Worm (Caenorhabditis elegans) whole organism, L2 larva: ENCODE data around the gene his-8.

ENCODE experiments used
- R02D3.7 ChIP-seq: fragments of 150-350 bp; optimal IDR thresholded peaks from 2 replicates; lab custom pipeline; 2014; ENCODE audit warnings: missing biosample characterization, missing genetic modification characterization
- ZK546.5 ChIP-seq: sonication (generic microtip); optimal IDR thresholded peaks from 2 replicates; lab custom pipeline; 2017; ENCODE audit warnings: missing biosample characterization, missing genetic modification characterization
- alr-1 ChIP-seq: fragments of 150-350 bp; optimal IDR thresholded peaks from 2 replicates; lab custom pipeline; 2014; ENCODE audit warnings: missing biosample characterization, missing genetic modification characterization
- aly-2 ChIP-seq: fragments of 150-350 bp; optimal IDR thresholded peaks from 2 replicates; lab custom pipeline; 2014; ENCODE audit warnings: missing biosample characterization, missing genetic modification characterization
- ama-1 ChIP-seq: fragments of 150-350 bp; optimal IDR thresholded peaks from 2 replicates; lab custom pipeline; 2018; ENCODE audit warnings: inconsistent platforms
- blmp-1 ChIP-seq: sonication (generic microtip); optimal IDR thresholded peaks from 2 replicates; lab custom pipeline; 2017; ENCODE audit warnings: missing genetic modification characterization, mild to moderate bottlenecking, missing compliant biosample characterization, antibody characterized with exemption, moderate library complexity; ENCODE audit not compliant: insufficient read depth
- ceh-16 ChIP-seq: fragments of 150-350 bp; optimal IDR thresholded peaks from 2 replicates; lab custom pipeline; 2014; ENCODE audit warnings: missing biosample characterization, missing genetic modification characterization
- crh-2 ChIP-seq: sonication (generic microtip); optimal IDR thresholded peaks from 2 replicates; lab custom pipeline; 2017; ENCODE audit warnings: missing biosample characterization, missing genetic modification characterization
- dmd-4 ChIP-seq: sonication (generic microtip); optimal IDR thresholded peaks from 2 replicates; lab custom pipeline; 2017; ENCODE audit warnings: missing biosample characterization, missing genetic modification characterization
- egl-27 ChIP-seq: sonication (generic microtip); optimal IDR thresholded peaks from 3 replicates; lab custom pipeline; 2017; ENCODE audit warnings: missing biosample characterization, missing genetic modification reagents, missing genetic modification characterization
- elt-1 ChIP-seq: fragments of 150-350 bp; optimal IDR thresholded peaks from 2 replicates; lab custom pipeline; 2014; ENCODE audit warnings: missing biosample characterization, missing genetic modification characterization
- elt-3 ChIP-seq: sonication (generic microtip); optimal IDR thresholded peaks from 2 replicates; lab custom pipeline; 2017; ENCODE audit warnings: missing biosample characterization, missing genetic modification characterization
- fos-1 ChIP-seq: fragments of 150-350 bp; optimal IDR thresholded peaks from 2 replicates; lab custom pipeline; 2014; ENCODE audit warnings: missing biosample characterization, missing genetic modification characterization
- gmeb-1 ChIP-seq: fragments of 150-350 bp; optimal IDR thresholded peaks from 2 replicates; lab custom pipeline; 2014; ENCODE audit warnings: missing biosample characterization, missing genetic modification characterization
- lin-11 ChIP-seq: fragments of 150-350 bp; sonication (generic microtip); optimal IDR thresholded peaks from 2 replicates; lab custom pipeline; 2014; ENCODE audit warnings: missing biosample characterization, missing genetic modification characterization, inconsistent platforms, mixed read lengths
- lin-13 ChIP-seq: fragments of 150-350 bp; optimal IDR thresholded peaks from 2 replicates; lab custom pipeline; 2014; ENCODE audit warnings: missing biosample characterization, missing genetic modification reagents, missing genetic modification characterization
- lin-39 ChIP-seq: fragments of 150-350 bp; optimal IDR thresholded peaks from 2 replicates; lab custom pipeline; 2014; ENCODE audit warnings: missing biosample characterization, missing genetic modification reagents, missing genetic modification characterization
- lsy-2 ChIP-seq, 2 experiments: fragments of 150-350 bp in 1 of 2; sonication (generic microtip) in 1 of 2; optimal IDR thresholded peaks; 2 replicates each; lab custom pipeline; 2014 to 2017; ENCODE audit warnings: missing biosample characterization in 2 of 2, missing genetic modification characterization in 2 of 2
- mab-5 ChIP-seq: fragments of 150-350 bp; optimal IDR thresholded peaks from 2 replicates; lab custom pipeline; 2014; ENCODE audit warnings: missing biosample characterization, missing genetic modification characterization
- nhr-10 ChIP-seq: sonication (generic microtip); optimal IDR thresholded peaks from 2 replicates; lab custom pipeline; 2017; ENCODE audit warnings: missing biosample characterization, missing genetic modification characterization
- nhr-11 ChIP-seq: fragments of 150-350 bp; optimal IDR thresholded peaks from 2 replicates; lab custom pipeline; 2014; ENCODE audit warnings: missing biosample characterization, missing genetic modification characterization
- nhr-12 ChIP-seq: fragments of 150-350 bp; optimal IDR thresholded peaks from 2 replicates; lab custom pipeline; 2014; ENCODE audit warnings: missing biosample characterization, missing genetic modification characterization
- nhr-129 ChIP-seq: fragments of 150-350 bp; optimal IDR thresholded peaks from 2 replicates; lab custom pipeline; 2014; ENCODE audit warnings: missing biosample characterization, missing genetic modification characterization
- nhr-21 ChIP-seq: fragments of 150-350 bp; optimal IDR thresholded peaks from 2 replicates; lab custom pipeline; 2014; ENCODE audit warnings: missing biosample characterization, missing genetic modification characterization
- nhr-6 ChIP-seq: fragments of 150-350 bp; optimal IDR thresholded peaks from 2 replicates; lab custom pipeline; 2014; ENCODE audit warnings: missing biosample characterization, missing genetic modification characterization
- nhr-77 ChIP-seq: fragments of 150-350 bp; optimal IDR thresholded peaks from 2 replicates; lab custom pipeline; 2014; ENCODE audit warnings: missing biosample characterization, missing genetic modification characterization
- sem-4 ChIP-seq: fragments of 150-350 bp; optimal IDR thresholded peaks from 2 replicates; lab custom pipeline; 2014; ENCODE audit warnings: missing biosample characterization, missing genetic modification reagents, missing genetic modification characterization
- skn-1 ChIP-seq: sonication (generic microtip); optimal IDR thresholded peaks from 2 replicates; lab custom pipeline; 2017; ENCODE audit warnings: missing biosample characterization, missing genetic modification characterization
- sma-3 ChIP-seq: sonication (generic microtip); optimal IDR thresholded peaks from 2 replicates; lab custom pipeline; 2016; ENCODE audit warnings: missing genetic modification reagents, missing genetic modification characterization, missing compliant biosample characterization
- sma-9 ChIP-seq, 2 experiments: fragments of 150-350 bp in 1 of 2; sonication (generic microtip) in 1 of 2; optimal IDR thresholded peaks; 2 replicates each; lab custom pipeline; 2014 to 2016; ENCODE audit warnings: missing genetic modification characterization in 2 of 2, mild to moderate bottlenecking in 1 of 2, missing biosample characterization in 1 of 2, missing compliant biosample characterization in 1 of 2, missing genetic modification reagents in 1 of 2, moderate library complexity in 1 of 2
- unc-39 ChIP-seq: fragments of 150-350 bp; optimal IDR thresholded peaks from 2 replicates; lab custom pipeline; 2014; ENCODE audit warnings: missing biosample characterization, missing genetic modification characterization
- unc-55 ChIP-seq: fragments of 150-350 bp; sonication (generic microtip); optimal IDR thresholded peaks from 3 replicates; lab custom pipeline; 2014; ENCODE audit warnings: missing biosample characterization, missing genetic modification reagents, missing genetic modification characterization
- unc-62 ChIP-seq: fragments of 150-350 bp; optimal IDR thresholded peaks from 2 replicates; lab custom pipeline; 2014; ENCODE audit warnings: missing biosample characterization, missing genetic modification reagents, missing genetic modification characterization
- zag-1 ChIP-seq: fragments of 150-350 bp; optimal IDR thresholded peaks from 2 replicates; lab custom pipeline; 2014; ENCODE audit warnings: missing biosample characterization, missing genetic modification characterization
- ztf-1 ChIP-seq: fragments of 200-800 bp; sonication (Bioruptor generic); conservative IDR thresholded peaks from 2 replicates; pipeline ENCODE4 v1.3.6; 2022; ENCODE audit warnings: missing genetic modification characterization, missing compliant biosample characterization
- ztf-11 ChIP-seq: sonication (generic microtip); optimal IDR thresholded peaks from 2 replicates; lab custom pipeline; 2017; ENCODE audit warnings: missing biosample characterization, missing genetic modification characterization

his-8 gene

DNA sequence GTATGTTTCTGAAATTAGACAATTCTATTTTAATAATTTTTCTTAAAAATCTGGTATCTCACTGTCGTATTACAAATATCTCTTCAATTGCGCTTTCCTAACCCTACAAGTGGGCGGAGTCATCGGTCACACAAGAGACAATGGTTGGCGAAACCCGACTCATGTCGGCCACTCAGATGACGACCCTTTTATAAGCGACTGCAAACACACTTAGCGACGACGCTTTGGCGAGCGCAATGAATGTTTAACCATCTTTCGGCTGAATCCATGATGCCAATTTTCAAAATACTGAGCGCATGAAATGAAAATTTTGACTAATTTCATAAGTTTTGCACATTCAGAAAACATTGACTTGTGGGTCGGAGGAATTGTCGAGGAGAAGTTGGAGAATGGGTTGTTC lies 32.5 kb downstream of the his-8 start (continued):
- TF ChIP-seq crh-2 (tag; lab: Kevin White, UChicago): peak; percentile 89
- peak; percentile 45 for TF ChIP-seq ztf-11 (tag; lab: Kevin White, UChicago)
- no peak for TF ChIP-seq alr-1 (tag; lab: Kevin White, UChicago)
- TF ChIP-seq nhr-10 (tag; lab: Kevin White, UChicago): peak; percentile 51
- TF ChIP-seq lin-11 (tag; lab: Kevin White, UChicago): peak; percentile 84
- TF ChIP-seq blmp-1: peak; percentile 39
- peak; percentile 14 for TF ChIP-seq ama-1 (lab: Kevin White, UChicago)
- peak; percentile 73 for TF ChIP-seq fos-1 (tag; lab: Kevin White, UChicago)
- peak; percentile 73 for TF ChIP-seq unc-62 (GFP tag; lab: Kevin White, UChicago)
- peak; percentile 31 for TF ChIP-seq nhr-77 (tag; lab: Kevin White, UChicago)
- TF ChIP-seq egl-27 (tag; lab: Kevin White, UChicago): peak; percentile 90
- TF ChIP-seq sma-3: peak; percentile 92
- peak; percentile 76 for TF ChIP-seq nhr-6 (tag; lab: Kevin White, UChicago)
- peak; percentile 33 for TF ChIP-seq skn-1
- peak; percentile 87 for TF ChIP-seq sem-4
- peak; percentile 80 for TF ChIP-seq nhr-11 (tag; lab: Kevin White, UChicago)
- peak; percentile 87 for TF ChIP-seq lin-13
- TF ChIP-seq, all 48 proteins: peak for 42

DNA sequence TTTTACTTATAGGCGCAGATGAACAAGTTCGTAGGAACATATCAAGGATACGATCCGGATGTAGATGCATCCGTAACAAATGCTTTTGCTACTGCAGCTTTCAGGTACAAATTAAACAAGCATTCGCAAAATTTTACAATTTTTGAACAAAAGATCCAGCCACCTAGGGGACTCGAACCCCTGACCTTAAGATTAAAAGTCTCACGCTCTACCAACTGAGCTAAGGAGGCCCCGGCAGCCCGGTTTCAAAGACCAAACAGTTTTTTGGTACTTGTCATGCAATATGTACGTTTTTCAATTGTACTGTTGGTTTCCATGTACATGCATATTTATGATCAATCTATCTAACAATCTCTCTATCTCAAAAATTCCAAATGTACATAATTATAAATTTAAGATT lies 33.5 kb downstream of the his-8 start:
- no peak for TF ChIP-seq sem-4
- no peak for TF ChIP-seq ceh-16 (tag; lab: Kevin White, UChicago)
- no peak for TF ChIP-seq R02D3.7
- no peak for TF ChIP-seq sma-3
- no peak for TF ChIP-seq nhr-12 (tag; lab: Kevin White, UChicago)
- no peak for TF ChIP-seq nhr-129 (tag; lab: Kevin White, UChicago)
- TF ChIP-seq zag-1 (tag; lab: Kevin White, UChicago): no peak
- no peak for TF ChIP-seq unc-55 (GFP tag; lab: Kevin White, UChicago)
- no peak for TF ChIP-seq fos-1 (tag; lab: Kevin White, UChicago)
- no peak for TF ChIP-seq elt-3 (tag; lab: Kevin White, UChicago)
- no peak for TF ChIP-seq nhr-77 (tag; lab: Kevin White, UChicago)

DNA sequence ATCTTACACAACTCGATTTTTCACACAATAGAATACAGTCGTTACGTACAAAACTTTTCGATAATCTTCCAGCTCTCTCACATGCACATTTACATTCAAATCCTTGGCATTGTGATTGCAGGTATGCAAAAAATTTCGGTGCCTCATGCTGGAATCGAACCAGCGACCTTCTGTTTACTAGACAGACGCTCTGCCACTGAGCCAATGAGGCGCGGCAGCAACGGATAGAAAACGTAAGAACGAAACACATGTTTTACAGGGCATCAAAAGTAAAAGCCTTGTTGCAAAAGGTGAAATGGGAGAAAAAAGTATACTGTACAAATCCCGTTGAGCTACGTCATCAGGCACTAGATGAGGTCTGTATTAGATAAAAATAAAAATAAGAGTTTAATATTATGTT lies 36.9 kb downstream of the his-8 start:
- TF ChIP-seq nhr-129 (tag; lab: Kevin White, UChicago): peak; percentile 48
- TF ChIP-seq gmeb-1: peak; percentile 0
- no peak for TF ChIP-seq elt-1 (tag; lab: Kevin White, UChicago)
- TF ChIP-seq ZK546.5 (tag; lab: Kevin White, UChicago): no peak

DNA sequence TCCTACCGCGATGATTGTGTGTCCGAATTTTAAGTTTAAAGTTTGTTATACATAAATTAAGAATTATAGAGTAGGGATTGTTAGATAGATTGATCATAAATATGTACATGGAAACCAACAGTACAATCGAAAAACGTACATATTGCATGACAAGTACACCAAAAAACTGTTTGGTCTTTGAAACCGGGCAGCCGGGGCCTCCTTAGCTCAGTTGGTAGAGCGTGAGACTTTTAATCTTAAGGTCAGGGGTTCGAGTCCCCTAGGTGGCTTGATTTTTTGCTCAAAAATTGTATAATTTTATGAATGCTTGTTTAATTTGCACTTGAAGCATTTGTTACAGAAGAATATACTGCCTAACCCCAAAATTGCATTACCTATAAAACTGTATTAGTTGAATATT lies 37.8 kb downstream of the his-8 start:
- TF ChIP-seq unc-39 (no peak), alr-1 (tag; lab: Kevin White, UChicago) (no peak), lin-39 (tag; lab: Kevin White, UChicago) (no peak), sma-9 (GFP tag; optimal IDR thresholded peaks at IDR 0.05; lab: Kevin White, UChicago) (no peak), sma-9 (tag; optimal IDR thresholded peaks at IDR 0.05; lab: Kevin White, UChicago) (no peak), aly-2 (tag; lab: Kevin White, UChicago) (no peak), egl-27 (tag; lab: Kevin White, UChicago) (no peak), ztf-1 (GFP tag; lab: Robert Waterston, UW) (no peak), lsy-2 (tag; optimal IDR thresholded peaks at IDR 0.05; lab: Kevin White, UChicago) (no peak), gmeb-1 (no peak), nhr-11 (tag; lab: Kevin White, UChicago) (no peak)

DNA sequence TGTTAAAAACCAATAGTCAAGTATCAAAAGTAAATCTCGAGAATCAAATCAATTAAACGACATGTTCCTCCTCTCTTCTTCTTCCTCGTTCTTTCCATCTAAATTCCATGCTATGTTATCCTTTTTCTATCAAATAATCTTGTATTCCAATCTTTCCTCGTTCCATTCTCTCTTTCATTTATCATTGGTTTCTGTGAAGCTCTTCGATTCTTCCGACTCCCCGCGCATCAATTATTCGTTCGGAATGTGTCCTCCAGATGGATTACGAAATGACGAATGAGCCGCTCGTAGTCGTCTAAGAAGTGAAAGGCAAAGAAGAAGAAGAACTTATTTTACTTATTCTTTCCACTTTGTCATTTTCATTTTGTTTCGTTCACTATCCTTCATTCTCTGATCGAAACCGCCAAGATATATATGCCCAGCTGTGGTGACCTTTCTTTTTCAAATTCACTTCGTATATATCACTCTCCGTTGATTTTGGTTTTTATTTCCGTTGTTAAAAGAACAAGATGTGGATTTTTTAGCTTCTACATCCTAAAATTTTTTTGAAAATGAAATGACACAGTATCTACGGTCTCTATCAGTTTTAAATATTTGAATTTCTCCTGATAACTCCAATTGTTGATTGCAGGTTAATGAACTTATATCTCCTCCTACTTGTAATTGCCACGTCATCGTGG lies 38.5 kb downstream of the his-8 start, which contains the start of gene pxn-1:
pxn-1 (plus strand) TSS at position 630 of the 680 bp plus-strand sequence.
- TF ChIP-seq nhr-21: no peak
- no peak for TF ChIP-seq nhr-10 (tag; lab: Kevin White, UChicago)
- TF ChIP-seq lin-39 (tag; lab: Kevin White, UChicago): no peak
- TF ChIP-seq mab-5 (tag; lab: Kevin White, UChicago): peak; percentile 73
- TF ChIP-seq unc-55 (GFP tag; lab: Kevin White, UChicago): peak; percentile 74
- TF ChIP-seq nhr-129 (tag; lab: Kevin White, UChicago): no peak
- no peak for TF ChIP-seq ztf-11 (tag; lab: Kevin White, UChicago)
- no peak for TF ChIP-seq dmd-4 (tag; lab: Kevin White, UChicago)
- TF ChIP-seq crh-2 (tag; lab: Kevin White, UChicago): no peak
- TF ChIP-seq, all 48 proteins: peak for 2
